Fruit fly (Drosophila melanogaster): ENCODE data around the gene Hcs.

Gene Hcs

dm6 chr3R:5454334-5454733, 20.4 kb upstream of the Hcs start:
- TF ChIP-seq CG15514 (GFP tag; optimal IDR thresholded peaks at IDR 0.05) (peak; percentile 5), Atf6 (GFP tag; IDR thresholded peaks at IDR 0.05) (peak; percentile 44; the same call in 1 of the 2 replicates), CG11695 (GFP tag; IDR thresholded peaks at IDR 0.05) (no peak), CG34224 (GFP tag; IDR thresholded peaks at IDR 0.05; ENCODE audit: partially characterized antibody) (no peak), CG3281 (GFP tag; optimal IDR thresholded peaks at IDR 0.05) (peak; percentile 16), CG32772 (GFP tag; IDR thresholded peaks at IDR 0.05) (no peak), ato (GFP tag; IDR thresholded peaks at IDR 0.05; ENCODE audit: partially characterized antibody) (no peak), Fer3 (tag; optimal IDR thresholded peaks at IDR 0.05) (no peak), CG4730 (GFP tag; IDR thresholded peaks at IDR 0.05) (peak; percentile 30; the same call in 1 of the 2 replicates), CG11247 (GFP tag; IDR thresholded peaks at IDR 0.05) (0 out of 2 replicates have a peak, but pooled peaks have one; percentile 26), Hey (tag; optimal IDR thresholded peaks at IDR 0.05) (no peak), CG18599 (GFP tag; optimal IDR thresholded peaks at IDR 0.05) (peak; percentile 41), CG13296 (GFP tag; optimal IDR thresholded peaks at IDR 0.05) (no peak), CG6654 (GFP tag; optimal IDR thresholded peaks at IDR 0.05) (no peak), CG9932 (GFP tag; IDR thresholded peaks at IDR 0.05) (peak; percentile 21; the same call in 1 of the 2 replicates), CG6813 (GFP tag; optimal IDR thresholded peaks at IDR 0.05) (peak; percentile 12), CG30431 (GFP tag; optimal IDR thresholded peaks at IDR 0.05) (no peak), prd (optimal IDR thresholded peaks at IDR 0.05) (no peak), prd (GFP tag; IDR thresholded peaks at IDR 0.05) (peak; percentile 38; the same call in 1 of the 3 replicates), CG17912 (GFP tag; optimal IDR thresholded peaks at IDR 0.05) (no peak), Med (GFP tag) (peak; percentile 81), Dbx (GFP tag; IDR thresholded peaks at IDR 0.05) (peak; percentile 37; the same call in 1 of the 3 replicates), HLH54F (GFP tag; optimal IDR thresholded peaks at IDR 0.05) (no peak), repo (GFP tag; optimal IDR thresholded peaks at IDR 0.05) (no peak), Bgb (GFP tag; IDR thresholded peaks at IDR 0.05; ENCODE audit: partially characterized antibody) (no peak), CG11398 (GFP tag; optimal IDR thresholded peaks at IDR 0.05) (no peak), unpg (GFP tag; optimal IDR thresholded peaks at IDR 0.05) (no peak), Fer1 (GFP tag; optimal IDR thresholded peaks at IDR 0.05) (peak; percentile 4), BtbVII (GFP tag; optimal IDR thresholded peaks at IDR 0.05) (peak; percentile 23), Abd-B (GFP tag; optimal IDR thresholded peaks at IDR 0.05) (no peak), lab (GFP tag; optimal IDR thresholded peaks at IDR 0.05) (peak; percentile 51), CG2120 (GFP tag; optimal IDR thresholded peaks at IDR 0.05) (peak; percentile 26), Rfx (GFP tag; IDR thresholded peaks at IDR 0.05) (0 out of 2 replicates have a peak, but pooled peaks have one; percentile 8), klu (GFP tag; IDR thresholded peaks at IDR 0.05) (no peak), h (optimal IDR thresholded peaks at IDR 0.05) (no peak), Hmr (GFP tag; optimal IDR thresholded peaks at IDR 0.05) (peak; percentile 37)

dm6 chr3R:5458627-5459026, 16.1 kb upstream of the Hcs start:
- TF ChIP-seq exex (tag; optimal IDR thresholded peaks at IDR 0.05): peak; percentile 52
- peak; percentile 13 for TF ChIP-seq sug (tag; optimal IDR thresholded peaks at IDR 0.05)
- peak in 1 of 2 experiments; percentile 92 for TF ChIP-seq Pdp1 (GFP tag; optimal IDR thresholded peaks at IDR 0.05)
- no peak for TF ChIP-seq HLHmδ (GFP tag; optimal IDR thresholded peaks at IDR 0.05)

Data from whole organism, embryonic.